Fruit fly (Drosophila melanogaster) whole organism, embryonic: ENCODE measurements around the gene bwa.

Experiments used
- Awh ChIP-seq: fragments of 200-800 bp; sonication (Bioruptor generic); IDR thresholded peaks from 2 replicates; pipeline ENCODE4, ENCODE4 v1.3.6; 2022; ENCODE audit warnings: missing biosample characterization, missing genetic modification characterization
- C15 ChIP-seq: fragments of 200-800 bp; sonication (Bioruptor generic); IDR thresholded peaks from 3 replicates; pipeline ENCODE4 v1.3.6; 2022; ENCODE audit warnings: missing biosample characterization, missing genetic modification characterization
- CG10959 ChIP-seq: fragments of 200-800 bp; sonication (Bioruptor generic); IDR thresholded peaks from 2 replicates; pipeline ENCODE4 v1.3.6; 2022; ENCODE audit warnings: missing biosample characterization, missing genetic modification characterization
- CG11247 ChIP-seq: fragments of 200-800 bp; sonication (Bioruptor generic); IDR thresholded peaks from 2 replicates; pipeline ENCODE4 v1.3.6; 2022; ENCODE audit warnings: missing biosample characterization, missing genetic modification characterization
- CG11560 ChIP-seq: fragments of 200-800 bp; sonication (Bioruptor generic); IDR thresholded peaks from 3 replicates; pipeline ENCODE4 v1.3.6; 2022; ENCODE audit warnings: missing biosample characterization, missing genetic modification characterization
- CG12942 ChIP-seq: fragments of 200-800 bp; sonication (Bioruptor generic); optimal IDR thresholded peaks from 3 replicates; lab custom pipeline; 2016; ENCODE audit warnings: missing biosample characterization, missing genetic modification characterization
- CG14860 ChIP-seq: fragments of 200-800 bp; sonication (Bioruptor generic); IDR thresholded peaks from 3 replicates; pipeline ENCODE4 v1.3.6; 2022; ENCODE audit warnings: missing biosample characterization, missing genetic modification characterization; ENCODE audit not compliant: partially characterized antibody
- CG15269 ChIP-seq: fragments of 200-800 bp; sonication (Bioruptor generic); optimal IDR thresholded peaks from 2 replicates; lab custom pipeline; 2018; ENCODE audit warnings: missing biosample characterization, mild to moderate bottlenecking, missing genetic modification characterization, moderate library complexity
- CG15514 ChIP-seq: fragments of 200-800 bp; sonication (Bioruptor generic); optimal IDR thresholded peaks from 3 replicates; lab custom pipeline; 2017; ENCODE audit warnings: missing biosample characterization, missing genetic modification characterization, mild to moderate bottlenecking, moderate library complexity, missing genetic modification reagents
- CG16813 ChIP-seq: fragments of 200-800 bp; sonication (Bioruptor generic); IDR thresholded peaks from 3 replicates; pipeline ENCODE4 v1.3.6; 2022; ENCODE audit warnings: missing biosample characterization, missing genetic modification characterization; ENCODE audit not compliant: partially characterized antibody
- CG1832 ChIP-seq: fragments of 200-800 bp; sonication (Bioruptor generic); optimal IDR thresholded peaks from 2 replicates; lab custom pipeline; 2017; ENCODE audit warnings: missing biosample characterization, mild to moderate bottlenecking, missing genetic modification characterization, inconsistent platforms
- CG3281 ChIP-seq: fragments of 200-800 bp; sonication (Bioruptor generic); optimal IDR thresholded peaks from 3 replicates; lab custom pipeline; 2017; ENCODE audit warnings: missing biosample characterization, mild to moderate bottlenecking, missing genetic modification characterization
- CG3407 ChIP-seq: fragments of 200-800 bp; sonication (Bioruptor generic); optimal IDR thresholded peaks from 2 replicates; lab custom pipeline; 2018; ENCODE audit warnings: missing biosample characterization, mild to moderate bottlenecking, missing genetic modification characterization
- CG34422 ChIP-seq: fragments of 200-800 bp; sonication (Bioruptor generic); IDR thresholded peaks from 3 replicates; pipeline ENCODE4 v1.3.6; 2022; ENCODE audit warnings: missing biosample characterization, missing genetic modification characterization
- CG3995 ChIP-seq: fragments of 200-800 bp; sonication (Bioruptor generic); optimal IDR thresholded peaks from 3 replicates; lab custom pipeline; 2016; ENCODE audit warnings: missing biosample characterization, missing genetic modification characterization
- CG4854 ChIP-seq: fragments of 200-800 bp; sonication (Bioruptor generic); optimal IDR thresholded peaks from 2 replicates; lab custom pipeline; 2016; ENCODE audit warnings: missing biosample characterization, missing genetic modification characterization, inconsistent platforms
- CG9817 ChIP-seq: fragments of 200-800 bp; sonication (Bioruptor generic); optimal IDR thresholded peaks from 2 replicates; lab custom pipeline; 2018; ENCODE audit warnings: missing biosample characterization, mild to moderate bottlenecking, missing genetic modification characterization, moderate library complexity
- Dbx ChIP-seq: fragments of 200-800 bp; sonication (Bioruptor generic); IDR thresholded peaks from 3 replicates; pipeline ENCODE4 v1.3.6; 2022; ENCODE audit warnings: missing biosample characterization, missing genetic modification characterization
- Dref ChIP-seq: fragments of 200-800 bp; sonication (Bioruptor generic); IDR thresholded peaks from 2 replicates; pipeline ENCODE4 v1.3.6; 2022; ENCODE audit warnings: missing biosample characterization, missing genetic modification characterization
- Eip74EF ChIP-seq, 2 experiments: fragments of 200-800 bp in 1 of 2; fragments of >200 bp in 1 of 2; sonication (Bioruptor generic) in 1 of 2; optimal IDR thresholded peaks; 2 replicates each; lab custom pipeline; 2017 to 2019; ENCODE audit warnings: missing biosample characterization in 2 of 2, missing genetic modification characterization in 2 of 2, mild to moderate bottlenecking in 1 of 2, moderate library complexity in 1 of 2
- Fer2 ChIP-seq: fragments of 200-800 bp; sonication (Bioruptor generic); optimal IDR thresholded peaks from 2 replicates; lab custom pipeline; 2018; ENCODE audit warnings: missing biosample characterization, mild to moderate bottlenecking, missing genetic modification characterization, moderate library complexity
- HHEX ChIP-seq: fragments of 200-800 bp; sonication (Bioruptor generic); optimal IDR thresholded peaks from 3 replicates; lab custom pipeline; 2017; ENCODE audit warnings: missing biosample characterization, mild to moderate bottlenecking, missing genetic modification characterization, missing genetic modification reagents
- Hand ChIP-seq: fragments of 200-800 bp; sonication (Bioruptor generic); optimal IDR thresholded peaks from 2 replicates; lab custom pipeline; 2017; ENCODE audit warnings: mild to moderate bottlenecking, missing biosample characterization, missing genetic modification reagents, missing genetic modification characterization
- Nf-YC ChIP-seq: fragments of 200-800 bp; optimal IDR thresholded peaks from 3 replicates; lab custom pipeline; 2019; ENCODE audit warnings: missing biosample characterization, mild to moderate bottlenecking, missing genetic modification characterization, moderate library complexity
- Opbp ChIP-seq: fragments of 200-800 bp; sonication (Bioruptor generic); IDR thresholded peaks from 3 replicates; pipeline ENCODE4 v1.3.6; 2022; ENCODE audit warnings: missing biosample characterization, missing genetic modification characterization; ENCODE audit not compliant: partially characterized antibody
- Optix ChIP-seq: fragments of 200-800 bp; sonication (Bioruptor generic); IDR thresholded peaks from 3 replicates; pipeline ENCODE4 v1.3.6; 2022; ENCODE audit warnings: missing biosample characterization, missing genetic modification characterization
- PHDP ChIP-seq: fragments of 200-800 bp; sonication (Bioruptor generic); optimal IDR thresholded peaks from 3 replicates; lab custom pipeline; 2018; ENCODE audit warnings: missing biosample characterization, mild to moderate bottlenecking, missing genetic modification characterization, moderate library complexity
- Ptx1 ChIP-seq: fragments of 200-800 bp; sonication (Bioruptor generic); IDR thresholded peaks from 2 replicates; pipeline ENCODE4 v1.3.6; 2022; ENCODE audit warnings: missing biosample characterization, missing genetic modification characterization
- Xbp1 ChIP-seq: fragments of 200-800 bp; sonication (Bioruptor generic); optimal IDR thresholded peaks from 3 replicates; lab custom pipeline; 2016; ENCODE audit warnings: missing biosample characterization, mild to moderate bottlenecking, missing genetic modification characterization
- ap ChIP-seq: fragments of 200-800 bp; sonication (Bioruptor generic); IDR thresholded peaks from 2 replicates; pipeline ENCODE4 v1.3.6; 2022; ENCODE audit warnings: missing biosample characterization, missing genetic modification characterization
- ara ChIP-seq: fragments of 200-800 bp; sonication (Bioruptor generic); IDR thresholded peaks from 2 replicates; pipeline ENCODE4 v1.3.6; 2022; ENCODE audit warnings: missing biosample characterization, missing genetic modification characterization
- br ChIP-seq: fragments of >200 bp; optimal IDR thresholded peaks from 2 replicates; lab custom pipeline; 2017
- chm ChIP-seq: fragments of 200-800 bp; sonication (Bioruptor generic); IDR thresholded peaks from 2 replicates; pipeline ENCODE4 v1.3.6; 2022; ENCODE audit warnings: missing biosample characterization, missing genetic modification characterization
- croc ChIP-seq: fragments of 200-800 bp; sonication (Bioruptor generic); conservative IDR thresholded peaks from 3 replicates; pipeline ENCODE4 v1.3.6; 2022; ENCODE audit warnings: missing biosample characterization, missing genetic modification characterization
- danr ChIP-seq: fragments of 200-800 bp; sonication (Bioruptor generic); IDR thresholded peaks from 2 replicates; pipeline ENCODE4 v1.3.6; 2022; ENCODE audit warnings: missing biosample characterization, missing genetic modification characterization
- fd102C ChIP-seq: fragments of 200-800 bp; sonication (Bioruptor generic); optimal IDR thresholded peaks from 2 replicates; lab custom pipeline; 2018; ENCODE audit warnings: missing biosample characterization, mild to moderate bottlenecking, missing genetic modification characterization, moderate library complexity
- fru ChIP-seq: fragments of >200 bp; optimal IDR thresholded peaks from 2 replicates; lab custom pipeline; 2017
- hkb ChIP-seq, 2 experiments: fragments of 200-800 bp in 1 of 2; fragments of >200 bp in 1 of 2; sonication (Bioruptor generic) in 1 of 2; IDR thresholded peaks in 1 of 2; optimal IDR thresholded peaks in 1 of 2; 2 replicates each; pipeline versions ENCODE4 v1.3.6 to Lab custom; 2017 to 2022; ENCODE audit warnings: missing biosample characterization in 1 of 2, missing genetic modification characterization in 1 of 2
- ind ChIP-seq: fragments of 200-800 bp; sonication (Bioruptor generic); optimal IDR thresholded peaks from 3 replicates; lab custom pipeline; 2016; ENCODE audit warnings: missing biosample characterization, missing genetic modification characterization
- insv ChIP-seq, 2 experiments: fragments of 200-800 bp; sonication (Bioruptor generic); optimal IDR thresholded peaks; 3 replicates each; lab custom pipeline; 2016 to 2018; ENCODE audit warnings: missing biosample characterization in 2 of 2, missing genetic modification characterization in 2 of 2
- jigr1 ChIP-seq: fragments of 200-800 bp; sonication (Bioruptor generic); IDR thresholded peaks from 3 replicates; pipeline ENCODE4 v1.3.6; 2022; ENCODE audit warnings: missing biosample characterization, missing genetic modification characterization
- kni ChIP-seq: fragments of 200-800 bp; sonication (Bioruptor generic); optimal IDR thresholded peaks from 3 replicates; lab custom pipeline; 2017; ENCODE audit warnings: mild to moderate bottlenecking, missing biosample characterization, missing genetic modification reagents, missing genetic modification characterization
- lmd ChIP-seq: fragments of 200-800 bp; sonication (Bioruptor generic); IDR thresholded peaks from 2 replicates; pipeline ENCODE4 v1.3.6; 2022; ENCODE audit warnings: missing biosample characterization, missing genetic modification characterization
- mld ChIP-seq: fragments of 200-800 bp; sonication (Bioruptor generic); IDR thresholded peaks from 3 replicates; pipeline ENCODE4 v1.3.6; 2022; ENCODE audit warnings: missing biosample characterization, missing genetic modification characterization; ENCODE audit not compliant: partially characterized antibody
- oc ChIP-seq: fragments of 200-800 bp; sonication (Bioruptor generic); optimal IDR thresholded peaks from 2 replicates; lab custom pipeline; 2018; ENCODE audit warnings: missing biosample characterization, mild to moderate bottlenecking, missing genetic modification characterization, moderate library complexity
- pho ChIP-seq: fragments of 200-800 bp; sonication (Bioruptor generic); optimal IDR thresholded peaks from 2 replicates; lab custom pipeline; 2016; ENCODE audit warnings: missing biosample characterization, missing genetic modification characterization
- prd ChIP-seq, 3 experiments: fragments of >200 bp in 2 of 3; fragments of 200-800 bp in 1 of 3; sonication (Bioruptor generic) in 1 of 3; optimal IDR thresholded peaks in 2 of 3; IDR thresholded peaks in 1 of 3; 2 replicates in 2 of 3; 3 replicates in 1 of 3; pipeline versions ENCODE4 v1.3.6 to Lab custom; 2017 to 2022; ENCODE audit warnings: missing biosample characterization in 1 of 3, missing genetic modification characterization in 1 of 3
- seq ChIP-seq: fragments of 200-800 bp; sonication (Bioruptor generic); IDR thresholded peaks from 2 replicates; pipeline ENCODE4 v1.3.6; 2022; ENCODE audit warnings: missing biosample characterization, missing genetic modification characterization
- so ChIP-seq: fragments of 200-800 bp; sonication (Bioruptor generic); IDR thresholded peaks from 3 replicates; pipeline ENCODE4 v1.3.6; 2022; ENCODE audit warnings: missing biosample characterization, missing genetic modification characterization
- tgo ChIP-seq: fragments of 200-800 bp; sonication (Bioruptor generic); IDR thresholded peaks from 3 replicates; pipeline ENCODE4 v1.3.6; 2022; ENCODE audit warnings: missing biosample characterization, missing genetic modification characterization
- vfl ChIP-seq: fragments of 200-800 bp; sonication (Bioruptor generic); optimal IDR thresholded peaks from 2 replicates; lab custom pipeline; 2016; ENCODE audit warnings: missing biosample characterization, missing genetic modification characterization

bwa gene

DNA sequence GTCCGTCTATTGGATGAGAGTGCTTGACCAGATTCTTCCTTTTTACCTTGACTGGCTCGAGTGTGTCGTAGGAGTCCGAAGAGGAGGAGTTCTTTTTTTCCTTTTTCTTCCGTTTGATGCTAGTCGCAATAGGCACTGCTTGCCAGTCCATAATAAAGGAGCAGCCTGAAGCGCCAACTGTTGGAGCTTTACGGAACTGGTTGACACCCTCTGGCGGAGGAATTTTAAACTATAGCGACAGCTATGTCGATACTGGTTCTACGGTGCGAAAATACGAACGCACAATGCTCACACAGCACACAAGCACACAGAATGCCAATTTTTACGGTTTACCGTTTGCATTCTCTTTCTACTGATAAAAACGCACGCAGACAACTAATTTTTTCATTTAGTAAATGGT is 40.4 kb downstream of the bwa start (continued):
- TF ChIP-seq Eip74EF (GFP tag; optimal IDR thresholded peaks at IDR 0.05; lab: Kevin White, UChicago) (no peak), Xbp1 (GFP tag; lab: Kevin White, UChicago) (no peak), mld (no peak), oc (no peak), croc (no peak), CG15269 (tag; lab: Kevin White, UChicago) (no peak), CG4854 (GFP tag; lab: Kevin White, UChicago) (no peak), Fer2 (tag; lab: Kevin White, UChicago) (no peak), ind (no peak), ap (GFP tag; lab: Robert Waterston, UW) (no peak), Optix (0 out of 3 replicates have a peak, but pooled peaks have one; percentile 25), CG3995 (GFP tag; lab: Kevin White, UChicago) (no peak), insv (GFP tag; optimal IDR thresholded peaks at IDR 0.05; lab: Kevin White, UChicago) (no peak), Nf-YC (tag; lab: Kevin White, UChicago) (no peak), HHEX (no peak), jigr1 (no peak), CG12942 (GFP tag; lab: Kevin White, UChicago) (no peak), lmd (GFP tag; lab: Robert Waterston, UW) (0 out of 2 replicates have a peak, but pooled peaks have one; percentile 10), tgo (no peak), Awh (no peak), Dref (no peak), hkb (optimal IDR thresholded peaks at IDR 0.05; lab: Kevin White, UChicago) (no peak), hkb (GFP tag; IDR thresholded peaks at IDR 0.05; lab: Robert Waterston, UW) (no peak), Dbx (GFP tag; lab: Robert Waterston, UW) (no peak), Ptx1 (no peak), PHDP (tag; lab: Kevin White, UChicago) (no peak), CG11560 (tag; lab: Robert Waterston, UW) (no peak), CG11247 (GFP tag; lab: Robert Waterston, UW) (0 out of 2 replicates have a peak, but pooled peaks have one; percentile 24), CG15514 (GFP tag; lab: Kevin White, UChicago) (peak; percentile 24), CG1832 (GFP tag; lab: Kevin White, UChicago) (no peak), CG34422 (GFP tag; lab: Robert Waterston, UW) (0 out of 3 replicates have a peak, but pooled peaks have one; percentile 9), fru (lab: Kevin White, UChicago) (no peak), pho (GFP tag; lab: Kevin White, UChicago) (no peak), Opbp (GFP tag; lab: Robert Waterston, UW) (no peak; the same call in 2 of the 3 replicates), so (GFP tag; lab: Robert Waterston, UW) (no peak), fd102C (GFP tag; lab: Kevin White, UChicago) (no peak), seq (GFP tag; lab: Robert Waterston, UW) (no peak), ara (GFP tag; lab: Robert Waterston, UW) (no peak), CG9817 (tag; lab: Kevin White, UChicago) (no peak), CG3281 (GFP tag; lab: Kevin White, UChicago) (no peak), CG10959 (GFP tag; lab: Robert Waterston, UW) (no peak), CG14860 (GFP tag; lab: Robert Waterston, UW) (no peak), C15 (GFP tag; lab: Robert Waterston, UW) (no peak), chm (no peak), danr (GFP tag; lab: Robert Waterston, UW) (no peak), br (lab: Kevin White, UChicago) (no peak), kni (no peak), Hand (GFP tag; lab: Kevin White, UChicago) (no peak), CG3407 (no peak), prd (optimal IDR thresholded peaks at IDR 0.05; lab: Kevin White, UChicago) (no peak), prd (GFP tag; IDR thresholded peaks at IDR 0.05; lab: Robert Waterston, UW) (peak; percentile 40; the same call in 1 of the 3 replicates), vfl (no peak), CG16813 (0 out of 3 replicates have a peak, but pooled peaks have one; percentile 12)
